Fruit fly (Drosophila melanogaster): ENCODE results near the gene CtIP.

Gene CtIP

dm6 chr3L:20398243-20399222, 37.5 kb upstream of the CtIP start (continued):
- no peak for TF ChIP-seq hth (optimal IDR thresholded peaks at IDR 0.05)
- TF ChIP-seq CG12071 (GFP tag; optimal IDR thresholded peaks at IDR 0.05), result peak; percentile 67
- TF ChIP-seq Taf1 (GFP tag; IDR thresholded peaks at IDR 0.05), result peak; percentile 23; the same call in 1 of the 2 replicates
- TF ChIP-seq Lpt (GFP tag; optimal IDR thresholded peaks at IDR 0.05), result no peak
- peak; percentile 80 for TF ChIP-seq Awh (GFP tag; IDR thresholded peaks at IDR 0.05)
- TF ChIP-seq BEAF-32 (GFP tag; optimal IDR thresholded peaks at IDR 0.05), result no peak
- no peak for TF ChIP-seq fru (optimal IDR thresholded peaks at IDR 0.05)
- TF ChIP-seq pan (optimal IDR thresholded peaks at IDR 0.05), result no peak
- peak in 1 of 2 experiments; percentile 73 for TF ChIP-seq pan (GFP tag; optimal IDR thresholded peaks at IDR 0.05 in 1 of 2, IDR thresholded peaks at IDR 0.05 in 1 of 2)
- TF ChIP-seq E2f1 (GFP tag; IDR thresholded peaks at IDR 0.05), result peak; percentile 78
- peak; percentile 42; the same call in 1 of the 2 replicates for TF ChIP-seq ham (GFP tag; IDR thresholded peaks at IDR 0.05)
- peak; percentile 90 for TF ChIP-seq CG12391 (tag; optimal IDR thresholded peaks at IDR 0.05)
- peak; percentile 51 for TF ChIP-seq CG7928 (GFP tag; optimal IDR thresholded peaks at IDR 0.05)
- TF ChIP-seq sob (GFP tag; IDR thresholded peaks at IDR 0.05), result peak; percentile 70; the same call in 1 of the 2 replicates
- peak; percentile 54 for TF ChIP-seq NK7.1 (GFP tag; optimal IDR thresholded peaks at IDR 0.05)
- peak; percentile 80 for TF ChIP-seq pho (GFP tag; optimal IDR thresholded peaks at IDR 0.05)
- TF ChIP-seq pros (GFP tag; optimal IDR thresholded peaks at IDR 0.05), result no peak
- peak; percentile 53 for TF ChIP-seq CG6272 (GFP tag; IDR thresholded peaks at IDR 0.05)
- TF ChIP-seq chinmo (GFP tag; IDR thresholded peaks at IDR 0.05; ENCODE audit: partially characterized antibody), result peak; percentile 88
- no peak; the same call in 1 of the 2 replicates for TF ChIP-seq Bgb (GFP tag; IDR thresholded peaks at IDR 0.05; ENCODE audit: partially characterized antibody)
- TF ChIP-seq CG10209 (GFP tag; optimal IDR thresholded peaks at IDR 0.05), result peak; percentile 83
- TF ChIP-seq dan (GFP tag; IDR thresholded peaks at IDR 0.05), result no peak
- TF ChIP-seq lov (optimal IDR thresholded peaks at IDR 0.05), result no peak
- TF ChIP-seq lov (GFP tag; IDR thresholded peaks at IDR 0.05), result no peak
- TF ChIP-seq CG8281 (tag; optimal IDR thresholded peaks at IDR 0.05), result peak; percentile 70
- no peak for TF ChIP-seq Dll (GFP tag; IDR thresholded peaks at IDR 0.05; ENCODE audit: partially characterized antibody)
- peak; percentile 38; the same call in 1 of the 2 replicates for TF ChIP-seq ro (GFP tag; IDR thresholded peaks at IDR 0.05)

DNA sequence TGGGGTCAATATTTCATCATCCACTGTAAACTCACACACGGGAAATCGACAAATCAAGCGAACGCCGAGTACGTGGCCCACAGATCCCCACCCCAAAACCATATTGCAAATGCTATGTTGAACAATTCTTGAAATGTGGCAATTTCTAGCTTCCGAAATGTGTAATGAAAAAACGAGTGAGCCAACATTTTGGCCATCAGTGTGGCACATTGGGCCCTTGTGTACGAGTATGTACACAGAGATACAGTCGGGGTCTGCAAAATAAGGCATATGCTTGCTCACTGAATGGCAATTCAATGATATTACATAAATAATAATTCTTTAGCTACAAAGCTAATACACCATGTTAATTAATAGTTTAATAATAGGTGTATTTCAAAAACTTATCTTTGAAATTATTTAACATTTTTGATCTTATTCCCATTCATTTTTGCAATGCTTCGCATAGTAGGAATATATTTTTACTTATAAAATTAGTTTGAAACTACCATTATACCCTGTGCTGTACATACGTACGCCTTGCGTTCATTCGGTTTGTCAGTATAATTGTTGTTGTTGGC, 36.4 kb upstream of the CtIP start:
- TF ChIP-seq cwo (GFP tag; optimal IDR thresholded peaks at IDR 0.05) (peak; percentile 85), CG14441 (GFP tag; IDR thresholded peaks at IDR 0.05) (peak; percentile 81), sc (optimal IDR thresholded peaks at IDR 0.05) (no peak), sc (GFP tag; optimal IDR thresholded peaks at IDR 0.05) (peak; percentile 64), hb (GFP tag; IDR thresholded peaks at IDR 0.05; ENCODE audit: partially characterized antibody) (no peak), btn (GFP tag; optimal IDR thresholded peaks at IDR 0.05) (peak; percentile 45), B-H1 (GFP tag; IDR thresholded peaks at IDR 0.05) (peak; percentile 63), CG8290 (GFP tag; optimal IDR thresholded peaks at IDR 0.05) (peak; percentile 35), CG8290 (tag; optimal IDR thresholded peaks at IDR 0.05) (peak in 1 of 2 experiments; percentile 92), CG4854 (GFP tag; optimal IDR thresholded peaks at IDR 0.05) (peak; percentile 75), lab (GFP tag; optimal IDR thresholded peaks at IDR 0.05) (peak; percentile 92), CG32767 (GFP tag; IDR thresholded peaks at IDR 0.05) (peak; percentile 77), CG11247 (GFP tag; IDR thresholded peaks at IDR 0.05) (peak; percentile 77), CG14965 (GFP tag; optimal IDR thresholded peaks at IDR 0.05; ENCODE audit: borderline replicate concordance) (peak; percentile 45), Hmr (GFP tag; optimal IDR thresholded peaks at IDR 0.05) (peak; percentile 89), CG34376 (GFP tag; optimal IDR thresholded peaks at IDR 0.05) (peak; percentile 69), Dref (GFP tag; IDR thresholded peaks at IDR 0.05) (peak; percentile 33; the same call in 1 of the 2 replicates), wdn (GFP tag; IDR thresholded peaks at IDR 0.05) (peak; percentile 83), Med (GFP tag) (peak; percentile 96), Dad (GFP tag; optimal IDR thresholded peaks at IDR 0.05) (peak; percentile 33), mirr (GFP tag; optimal IDR thresholded peaks at IDR 0.05) (peak; percentile 51), CG12744 (GFP tag; optimal IDR thresholded peaks at IDR 0.05) (peak; percentile 78), zf30C (GFP tag; optimal IDR thresholded peaks at IDR 0.05) (no peak)
